Worm (Caenorhabditis elegans) whole organism, mixed stage, embryonic: ENCODE results near the gene swsn-6.

Source experiments
- blmp-1 ChIP-seq: fragments of 150-350 bp; optimal IDR thresholded peaks from 2 replicates; lab custom pipeline; 2014; ENCODE audit warnings: missing biosample characterization, missing genetic modification characterization
- lsy-2 ChIP-seq: fragments of 150-350 bp; optimal IDR thresholded peaks from 2 replicates; lab custom pipeline; 2014; ENCODE audit warnings: missing biosample characterization, missing genetic modification characterization
- nhr-12 ChIP-seq: fragments of 150-350 bp; optimal IDR thresholded peaks from 2 replicates; lab custom pipeline; 2014; ENCODE audit warnings: missing biosample characterization, missing genetic modification characterization
- unc-39 ChIP-seq: fragments of 150-350 bp; optimal IDR thresholded peaks from 2 replicates; lab custom pipeline; 2014; ENCODE audit warnings: missing biosample characterization, missing genetic modification characterization

DNA sequence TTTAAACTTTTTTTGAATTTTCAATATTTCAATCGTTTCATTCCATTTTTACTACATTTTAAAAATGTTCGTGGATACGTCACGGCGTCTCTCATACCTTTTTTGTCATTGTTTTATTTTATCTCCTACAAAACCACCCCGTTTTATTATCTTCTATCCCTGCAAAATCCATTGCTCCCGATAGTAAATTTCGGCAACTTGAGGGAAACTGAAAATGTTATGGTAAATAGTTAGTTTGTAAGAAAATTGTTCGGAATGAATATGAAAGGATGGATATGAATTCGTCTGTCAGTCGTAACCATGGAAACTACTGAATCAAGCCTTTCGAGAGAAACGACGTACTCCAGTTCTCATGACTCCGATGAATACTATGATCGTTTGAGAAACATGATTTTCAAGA, 13.5 kb upstream of the swsn-6 start, which contains the start of gene F41H10.2:
- TF ChIP-seq nhr-12 (tag; lab: Kevin White, UChicago) (no peak), unc-39 (tag; lab: Kevin White, UChicago) (no peak), lsy-2 (no peak), blmp-1 (no peak)
